Worm (Caenorhabditis elegans) whole organism, early embryonic: Measurements from ENCODE around the gene daf-14.

Experiments
- B0310.2 ChIP-seq: sonication (generic microtip); optimal IDR thresholded peaks from 2 replicates; lab custom pipeline; 2016; ENCODE audit warnings: mild to moderate bottlenecking, missing genetic modification characterization, missing compliant biosample characterization
- F13C5.2 ChIP-seq: sonication (generic microtip); optimal IDR thresholded peaks from 2 replicates; lab custom pipeline; 2017; ENCODE audit warnings: mild to moderate bottlenecking, missing genetic modification characterization, inconsistent platforms, missing compliant biosample characterization
- aly-1 ChIP-seq: sonication (generic microtip); optimal IDR thresholded peaks from 2 replicates; lab custom pipeline; 2016; ENCODE audit warnings: missing genetic modification characterization, missing compliant biosample characterization
- ama-1 ChIP-seq: fragments of 150-350 bp; optimal IDR thresholded peaks from 2 replicates; lab custom pipeline; 2014
- ceh-13 ChIP-seq: fragments of 200-800 bp; sonication (Bioruptor generic); optimal IDR thresholded peaks from 2 replicates; lab custom pipeline; 2018; ENCODE audit warnings: mild to moderate bottlenecking, missing genetic modification characterization, missing compliant biosample characterization
- ceh-36 ChIP-seq: sonication (generic microtip); optimal IDR thresholded peaks from 2 replicates; lab custom pipeline; 2016; ENCODE audit warnings: missing genetic modification characterization, inconsistent platforms, missing compliant biosample characterization
- ets-7 ChIP-seq: sonication (generic microtip); optimal IDR thresholded peaks from 2 replicates; lab custom pipeline; 2016; ENCODE audit warnings: missing genotype, missing genetic modification characterization, missing compliant biosample characterization
- flt-1 ChIP-seq: fragments of 200-800 bp; sonication (Bioruptor generic); IDR thresholded peaks from 2 replicates; pipeline ENCODE4 v1.3.6; 2022; ENCODE audit warnings: missing genetic modification characterization, missing compliant biosample characterization
- hmbx-1 ChIP-seq: sonication (generic microtip); optimal IDR thresholded peaks from 2 replicates; lab custom pipeline; 2016; ENCODE audit warnings: mild to moderate bottlenecking, missing genetic modification characterization, missing compliant biosample characterization
- hmg-4 ChIP-seq: fragments of 200-800 bp; sonication (Bioruptor generic); optimal IDR thresholded peaks from 2 replicates; lab custom pipeline; 2018; ENCODE audit warnings: mild to moderate bottlenecking, missing genetic modification characterization, missing compliant biosample characterization
- hnd-1 ChIP-seq: sonication (generic microtip); optimal IDR thresholded peaks from 2 replicates; lab custom pipeline; 2016; ENCODE audit warnings: missing genetic modification characterization, missing compliant biosample characterization
- pes-1 ChIP-seq: fragments of 200-800 bp; sonication (Bioruptor generic); IDR thresholded peaks from 2 replicates; pipeline ENCODE4 v1.3.6; 2022; ENCODE audit warnings: missing genetic modification reagents, missing genetic modification characterization, missing compliant biosample characterization
- scrt-1 ChIP-seq: fragments of 200-800 bp; sonication (Bioruptor generic); IDR thresholded peaks from 2 replicates; pipeline ENCODE4 v1.3.6; 2022; ENCODE audit warnings: missing genetic modification characterization, missing compliant biosample characterization
- tbx-37 ChIP-seq: fragments of 200-800 bp; sonication (Bioruptor generic); conservative IDR thresholded peaks from 2 replicates; pipeline ENCODE4 v1.3.6; 2022; ENCODE audit warnings: missing genetic modification reagents, missing genetic modification characterization, missing compliant biosample characterization
- tra-4 ChIP-seq: sonication (generic microtip); optimal IDR thresholded peaks from 2 replicates; lab custom pipeline; 2017; ENCODE audit warnings: missing genetic modification characterization, missing compliant biosample characterization

daf-14 gene

DNA sequence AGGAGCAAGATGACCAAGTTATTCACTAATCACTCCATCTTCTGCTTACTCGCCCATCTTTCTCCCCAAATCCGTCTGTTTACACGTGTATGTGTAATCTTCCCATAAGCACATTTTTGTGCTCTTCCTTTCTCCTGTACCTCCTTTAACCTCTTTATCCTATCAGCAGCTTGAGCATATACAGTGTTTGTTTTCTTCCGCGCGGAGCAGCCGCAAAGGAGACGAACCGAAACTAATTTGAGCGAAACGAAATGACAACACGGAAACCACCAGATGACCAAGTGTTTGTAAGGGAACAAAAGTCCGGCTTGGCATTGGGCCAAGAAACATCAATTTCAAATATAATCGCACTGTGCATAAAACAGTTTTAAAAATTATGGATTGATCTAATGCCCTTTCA, 54.0 kb downstream of the daf-14 start:
- TF ChIP-seq hnd-1 (tag; lab: Kevin White, UChicago) = no peak
- TF ChIP-seq aly-1 (tag; lab: Kevin White, UChicago) = no peak
- no peak for TF ChIP-seq ets-7 (tag; lab: Kevin White, UChicago)
- TF ChIP-seq B0310.2 (tag; lab: Kevin White, UChicago) = no peak
- no peak for TF ChIP-seq ceh-36
- no peak for TF ChIP-seq tbx-37 (GFP tag; lab: Robert Waterston, UW)
- no peak for TF ChIP-seq ceh-13
- no peak for TF ChIP-seq F13C5.2 (tag; lab: Kevin White, UChicago)
- TF ChIP-seq scrt-1 (GFP tag; lab: Robert Waterston, UW) = no peak
- TF ChIP-seq flt-1 (GFP tag; lab: Robert Waterston, UW) = no peak
- TF ChIP-seq hmg-4 = no peak
- TF ChIP-seq tra-4 (tag; lab: Kevin White, UChicago) = no peak
- TF ChIP-seq ama-1 (lab: Kevin White, UChicago) = no peak
- TF ChIP-seq pes-1 (GFP tag; lab: Robert Waterston, UW) = no peak
- no peak for TF ChIP-seq hmbx-1 (tag; lab: Kevin White, UChicago)
